Fruit fly (Drosophila melanogaster) whole organism, embryonic: ENCODE results near the gene CG4896.

Source experiments
- Atf3 ChIP-seq: fragments of 200-800 bp; sonication (Bioruptor generic); optimal IDR thresholded peaks from 3 replicates; lab custom pipeline; 2016; ENCODE audit warnings: missing biosample characterization, missing genetic modification characterization
- B-H2 ChIP-seq: fragments of 200-800 bp; sonication (Bioruptor generic); optimal IDR thresholded peaks from 2 replicates; lab custom pipeline; 2018; ENCODE audit warnings: missing biosample characterization, mild to moderate bottlenecking, missing genetic modification characterization
- CG11247 ChIP-seq: fragments of 200-800 bp; sonication (Bioruptor generic); IDR thresholded peaks from 2 replicates; pipeline ENCODE4 v1.3.6; 2022; ENCODE audit warnings: missing biosample characterization, missing genetic modification characterization
- CG11398 ChIP-seq: fragments of 200-800 bp; sonication (Bioruptor generic); optimal IDR thresholded peaks from 2 replicates; lab custom pipeline; 2016; ENCODE audit warnings: missing biosample characterization, missing genetic modification characterization
- CG11456 ChIP-seq: fragments of 200-800 bp; sonication (Bioruptor generic); IDR thresholded peaks from 3 replicates; pipeline ENCODE4 v1.3.6; 2022; ENCODE audit warnings: missing biosample characterization, missing genetic modification characterization
- CG14441 ChIP-seq: fragments of 200-800 bp; sonication (Bioruptor generic); IDR thresholded peaks from 2 replicates; pipeline ENCODE4 v1.3.6; 2022; ENCODE audit warnings: missing biosample characterization, missing genetic modification characterization
- CG14965 ChIP-seq: fragments of 200-800 bp; sonication (Bioruptor generic); optimal IDR thresholded peaks from 2 replicates; lab custom pipeline; 2016; ENCODE audit warnings: missing biosample characterization, missing genetic modification characterization, borderline replicate concordance
- CG17385 ChIP-seq: fragments of 200-800 bp; sonication (Bioruptor generic); optimal IDR thresholded peaks from 3 replicates; lab custom pipeline; 2018; ENCODE audit warnings: missing biosample characterization, mild to moderate bottlenecking, missing genetic modification characterization
- CG2120 ChIP-seq: fragments of 200-800 bp; sonication (Bioruptor generic); optimal IDR thresholded peaks from 3 replicates; lab custom pipeline; 2016; ENCODE audit warnings: missing biosample characterization, missing genetic modification characterization
- CG2129 ChIP-seq: fragments of 200-800 bp; sonication (Bioruptor generic); IDR thresholded peaks from 2 replicates; pipeline ENCODE4 v1.3.6; 2022; ENCODE audit warnings: missing biosample characterization, missing genetic modification characterization; ENCODE audit not compliant: partially characterized antibody
- CG2199 ChIP-seq: fragments of 200-800 bp; sonication (Bioruptor generic); IDR thresholded peaks from 3 replicates; pipeline ENCODE4 v1.3.6; 2022; ENCODE audit warnings: missing biosample characterization, missing genetic modification characterization
- CG31441 ChIP-seq: fragments of 200-800 bp; sonication (Bioruptor generic); IDR thresholded peaks from 2 replicates; pipeline ENCODE4 v1.3.6; 2022; ENCODE audit warnings: missing biosample characterization, missing genetic modification characterization
- CG6765 ChIP-seq: fragments of 200-800 bp; sonication (Bioruptor generic); optimal IDR thresholded peaks from 3 replicates; lab custom pipeline; 2017; ENCODE audit warnings: missing biosample characterization, mild to moderate bottlenecking, missing genetic modification characterization
- CG7357 ChIP-seq: fragments of 200-800 bp; sonication (Bioruptor generic); IDR thresholded peaks from 3 replicates; pipeline ENCODE4 v1.3.6; 2022; ENCODE audit warnings: missing biosample characterization, missing genetic modification characterization
- CG8089 ChIP-seq: fragments of 200-800 bp; sonication (Bioruptor generic); optimal IDR thresholded peaks from 3 replicates; lab custom pipeline; 2016; ENCODE audit warnings: missing biosample characterization, missing genetic modification characterization
- CG9797 ChIP-seq: fragments of 200-800 bp; sonication (Bioruptor generic); optimal IDR thresholded peaks from 3 replicates; lab custom pipeline; 2018; ENCODE audit warnings: missing biosample characterization, mild to moderate bottlenecking, missing genetic modification characterization
- Chrac-16 ChIP-seq: fragments of 200-800 bp; sonication (Bioruptor generic); optimal IDR thresholded peaks from 3 replicates; lab custom pipeline; 2016; ENCODE audit warnings: missing biosample characterization, missing genetic modification characterization
- D ChIP-seq, 2 experiments: fragments of 200-800 bp in 1 of 2; fragments of >200 bp in 1 of 2; sonication (Bioruptor generic) in 1 of 2; optimal IDR thresholded peaks; 2 replicates in 1 of 2; 3 replicates in 1 of 2; lab custom pipeline; 2017; ENCODE audit warnings: mild to moderate bottlenecking in 1 of 2, missing biosample characterization in 1 of 2, missing genetic modification characterization in 1 of 2, missing genetic modification reagents in 1 of 2
- Dip3 ChIP-seq: fragments of 200-800 bp; sonication (Bioruptor generic); optimal IDR thresholded peaks from 3 replicates; lab custom pipeline; 2016; ENCODE audit warnings: missing biosample characterization, missing genetic modification characterization
- Hmx ChIP-seq: fragments of 200-800 bp; sonication (Bioruptor generic); optimal IDR thresholded peaks from 2 replicates; lab custom pipeline; 2016; ENCODE audit warnings: missing biosample characterization, missing genetic modification characterization
- Jarid2 ChIP-seq: fragments of 200-800 bp; sonication (Bioruptor generic); optimal IDR thresholded peaks from 3 replicates; lab custom pipeline; 2017; ENCODE audit warnings: mild to moderate bottlenecking, missing biosample characterization, missing genetic modification reagents, missing genetic modification characterization
- Lim3 ChIP-seq: fragments of 200-800 bp; sonication (Bioruptor generic); IDR thresholded peaks from 2 replicates; pipeline ENCODE4 v1.3.6; 2022; ENCODE audit warnings: missing biosample characterization, missing genetic modification characterization
- Mrtf ChIP-seq: fragments of 200-800 bp; sonication (Bioruptor generic); IDR thresholded peaks from 3 replicates; pipeline ENCODE4 v1.3.6; 2022; ENCODE audit warnings: missing biosample characterization, missing genetic modification characterization
- Nf-YC ChIP-seq: fragments of 200-800 bp; optimal IDR thresholded peaks from 3 replicates; lab custom pipeline; 2019; ENCODE audit warnings: missing biosample characterization, mild to moderate bottlenecking, missing genetic modification characterization, moderate library complexity
- Oaz ChIP-seq: fragments of 200-800 bp; sonication (Bioruptor generic); IDR thresholded peaks from 2 replicates; pipeline ENCODE4 v1.3.6; 2022; ENCODE audit warnings: missing biosample characterization, missing genetic modification characterization
- az2 ChIP-seq: fragments of 200-800 bp; sonication (Bioruptor generic); optimal IDR thresholded peaks from 3 replicates; lab custom pipeline; 2016; ENCODE audit warnings: missing biosample characterization, missing genetic modification characterization
- bigmax ChIP-seq: fragments of 200-800 bp; sonication (Bioruptor generic); optimal IDR thresholded peaks from 2 replicates; lab custom pipeline; 2018; ENCODE audit warnings: missing biosample characterization, mild to moderate bottlenecking, missing genetic modification characterization
- caup ChIP-seq: fragments of 200-800 bp; sonication (Bioruptor generic); optimal IDR thresholded peaks from 3 replicates; lab custom pipeline; 2017; ENCODE audit warnings: missing biosample characterization, mild to moderate bottlenecking, missing genetic modification characterization, moderate library complexity; ENCODE audit not compliant: severe bottlenecking
- chinmo ChIP-seq: fragments of 200-800 bp; sonication (Bioruptor generic); IDR thresholded peaks from 4 replicates; pipeline ENCODE4 v1.3.6; 2022; ENCODE audit warnings: missing biosample characterization, missing genetic modification characterization; ENCODE audit not compliant: partially characterized antibody
- danr ChIP-seq: fragments of 200-800 bp; sonication (Bioruptor generic); IDR thresholded peaks from 2 replicates; pipeline ENCODE4 v1.3.6; 2022; ENCODE audit warnings: missing biosample characterization, missing genetic modification characterization
- dysf ChIP-seq: fragments of 200-800 bp; sonication (Bioruptor generic); IDR thresholded peaks from 3 replicates; pipeline ENCODE4 v1.3.6; 2022; ENCODE audit warnings: missing biosample characterization, missing genetic modification characterization
- fd64A ChIP-seq: fragments of 200-800 bp; sonication (Bioruptor generic); optimal IDR thresholded peaks from 3 replicates; lab custom pipeline; 2018; ENCODE audit warnings: missing biosample characterization, mild to moderate bottlenecking, missing genetic modification characterization
- fd96Cb ChIP-seq: fragments of 200-800 bp; sonication (Bioruptor generic); optimal IDR thresholded peaks from 2 replicates; lab custom pipeline; 2018; ENCODE audit warnings: missing biosample characterization, mild to moderate bottlenecking, missing genetic modification characterization, moderate library complexity
- gcm ChIP-seq: fragments of 200-800 bp; sonication (Bioruptor generic); optimal IDR thresholded peaks from 2 replicates; lab custom pipeline; 2019; ENCODE audit warnings: missing biosample characterization, mild to moderate bottlenecking, missing genetic modification characterization, moderate library complexity
- insv ChIP-seq, 2 experiments: fragments of 200-800 bp; sonication (Bioruptor generic); optimal IDR thresholded peaks; 3 replicates each; lab custom pipeline; 2016 to 2018; ENCODE audit warnings: missing biosample characterization in 2 of 2, missing genetic modification characterization in 2 of 2
- kah ChIP-seq: fragments of 200-800 bp; sonication (Bioruptor generic); optimal IDR thresholded peaks from 2 replicates; lab custom pipeline; 2018; ENCODE audit warnings: missing biosample characterization, mild to moderate bottlenecking, missing genetic modification characterization
- kni ChIP-seq: fragments of 200-800 bp; sonication (Bioruptor generic); optimal IDR thresholded peaks from 3 replicates; lab custom pipeline; 2017; ENCODE audit warnings: mild to moderate bottlenecking, missing biosample characterization, missing genetic modification reagents, missing genetic modification characterization
- nau ChIP-seq: fragments of 200-800 bp; sonication (Bioruptor generic); optimal IDR thresholded peaks from 3 replicates; lab custom pipeline; 2017; ENCODE audit warnings: missing biosample characterization, mild to moderate bottlenecking, missing genetic modification characterization, missing genetic modification reagents
- org-1 ChIP-seq: fragments of 200-800 bp; sonication (Bioruptor generic); optimal IDR thresholded peaks from 2 replicates; lab custom pipeline; 2017; ENCODE audit warnings: missing biosample characterization, missing genetic modification characterization
- pb ChIP-seq: fragments of 200-800 bp; sonication (Bioruptor generic); optimal IDR thresholded peaks from 3 replicates; lab custom pipeline; 2016; ENCODE audit warnings: missing biosample characterization, missing genetic modification characterization
- pfk ChIP-seq: fragments of 200-800 bp; sonication (Bioruptor generic); optimal IDR thresholded peaks from 2 replicates; lab custom pipeline; 2018; ENCODE audit warnings: missing biosample characterization, mild to moderate bottlenecking, missing genetic modification characterization, moderate library complexity
- pros ChIP-seq: fragments of 200-800 bp; sonication (Bioruptor generic); optimal IDR thresholded peaks from 3 replicates; lab custom pipeline; 2019; ENCODE audit warnings: missing biosample characterization, mild to moderate bottlenecking, missing genetic modification characterization, moderate library complexity
- pum ChIP-seq: fragments of 200-800 bp; sonication (Bioruptor generic); optimal IDR thresholded peaks from 2 replicates; lab custom pipeline; 2016; ENCODE audit warnings: missing biosample characterization, missing genetic modification characterization
- pzg ChIP-seq: fragments of 200-800 bp; sonication (Bioruptor generic); optimal IDR thresholded peaks from 3 replicates; lab custom pipeline; 2018; ENCODE audit warnings: missing biosample characterization, mild to moderate bottlenecking, missing genetic modification characterization, moderate library complexity
- ranshi ChIP-seq: fragments of 200-800 bp; sonication (Bioruptor generic); IDR thresholded peaks from 2 replicates; pipeline ENCODE4 v1.3.6; 2022; ENCODE audit warnings: missing biosample characterization, missing genetic modification characterization
- sim ChIP-seq: fragments of 200-800 bp; sonication (Bioruptor generic); IDR thresholded peaks from 2 replicates; pipeline ENCODE4 v1.3.6; 2022; ENCODE audit warnings: missing biosample characterization, missing genetic modification characterization
- sob ChIP-seq: fragments of 200-800 bp; sonication (Bioruptor generic); IDR thresholded peaks from 2 replicates; pipeline ENCODE4 v1.3.6; 2022; ENCODE audit warnings: missing biosample characterization, missing genetic modification characterization
- sr ChIP-seq: fragments of 200-800 bp; sonication (Bioruptor generic); IDR thresholded peaks from 3 replicates; pipeline ENCODE4 v1.3.6; 2022; ENCODE audit warnings: missing biosample characterization, missing genetic modification characterization
- trh ChIP-seq: fragments of 200-800 bp; sonication (Bioruptor generic); optimal IDR thresholded peaks from 2 replicates; lab custom pipeline; 2016; ENCODE audit warnings: missing biosample characterization, missing genetic modification characterization
- vvl ChIP-seq: fragments of 200-800 bp; sonication (Bioruptor generic); IDR thresholded peaks from 2 replicates; pipeline ENCODE4 v1.3.6; 2022; ENCODE audit warnings: missing biosample characterization, missing genetic modification characterization
- wek ChIP-seq: fragments of 200-800 bp; sonication (Bioruptor generic); optimal IDR thresholded peaks from 3 replicates; lab custom pipeline; 2018; ENCODE audit warnings: missing biosample characterization, mild to moderate bottlenecking, missing genetic modification characterization, moderate library complexity

CG4896 gene

dm6 chr2L:1207432-1207831, 29.9 kb downstream of the CG4896 start (continued):
- TF ChIP-seq pfk (no peak), CG2199 (no peak), gcm (peak; percentile 29), chinmo (no peak), kah (GFP tag; lab: Kevin White, UChicago) (no peak), D (optimal IDR thresholded peaks at IDR 0.05; lab: Kevin White, UChicago) (no peak), D (GFP tag; optimal IDR thresholded peaks at IDR 0.05; lab: Kevin White, UChicago) (no peak), fd96Cb (tag; lab: Kevin White, UChicago) (peak; percentile 3), Nf-YC (tag; lab: Kevin White, UChicago) (no peak), CG6765 (no peak), fd64A (GFP tag; lab: Kevin White, UChicago) (no peak), Lim3 (GFP tag; lab: Robert Waterston, UW) (no peak), CG7357 (GFP tag; lab: Robert Waterston, UW) (peak; percentile 52; the same call in 1 of the 3 replicates), sob (peak; percentile 71), sim (GFP tag; lab: Robert Waterston, UW) (no peak), kni (GFP tag; lab: Kevin White, UChicago) (no peak), nau (GFP tag; lab: Kevin White, UChicago) (peak; percentile 15), CG17385 (peak; percentile 63), dysf (GFP tag; lab: Robert Waterston, UW) (peak; percentile 73), CG11456 (GFP tag; lab: Robert Waterston, UW) (peak; percentile 63; the same call in 2 of the 3 replicates), sr (no peak), Jarid2 (GFP tag; lab: Kevin White, UChicago) (no peak), insv (GFP tag; optimal IDR thresholded peaks at IDR 0.05; lab: Kevin White, UChicago) (no peak), CG11247 (GFP tag; lab: Robert Waterston, UW) (peak; percentile 45; the same call in 1 of the 2 replicates), B-H2 (no peak), danr (GFP tag; lab: Robert Waterston, UW) (no peak), Mrtf (peak; percentile 42; the same call in 1 of the 3 replicates), CG14965 (GFP tag; lab: Kevin White, UChicago) (no peak), trh (GFP tag; lab: Kevin White, UChicago) (no peak), pb (GFP tag; lab: Kevin White, UChicago) (no peak), CG14441 (GFP tag; lab: Robert Waterston, UW) (peak; percentile 72), az2 (no peak), ranshi (peak; percentile 60), org-1 (peak; percentile 54), Dip3 (peak; percentile 24), pros (GFP tag; lab: Kevin White, UChicago) (no peak), CG2120 (GFP tag; lab: Kevin White, UChicago) (peak; percentile 80), Oaz (peak; percentile 58), CG2129 (GFP tag; lab: Robert Waterston, UW) (no peak), CG9797 (GFP tag; lab: Kevin White, UChicago) (no peak), Chrac-16 (GFP tag; lab: Kevin White, UChicago) (no peak), CG31441 (peak; percentile 30; the same call in 1 of the 2 replicates), Atf3 (GFP tag; lab: Kevin White, UChicago) (no peak), CG11398 (GFP tag; lab: Kevin White, UChicago) (no peak), pzg (no peak), wek (no peak), CG8089 (no peak), Hmx (GFP tag; lab: Kevin White, UChicago) (no peak), vvl (GFP tag; lab: Robert Waterston, UW) (peak; percentile 74), pum (no peak), bigmax (GFP tag; lab: Kevin White, UChicago) (no peak), caup (GFP tag; lab: Kevin White, UChicago) (peak; percentile 51)
